Worm (Caenorhabditis elegans) whole organism, young adult: Measurements from ENCODE around the gene flp-10.
A peak's percentile ranks its signal among the peaks of the same experiment; 100 is the strongest.

Experiments used
- B0261.1 ChIP-seq: sonication (generic microtip); optimal IDR thresholded peaks from 2 replicates; lab custom pipeline; 2016; ENCODE audit warnings: mild to moderate bottlenecking, missing genetic modification characterization, moderate library complexity, missing compliant biosample characterization
- D2030.7 ChIP-seq: fragments of 200-800 bp; sonication (Bioruptor generic); IDR thresholded peaks from 2 replicates; pipeline ENCODE4 v1.3.6; 2022; ENCODE audit warnings: missing genetic modification reagents, missing genetic modification characterization, missing compliant biosample characterization
- F10E7.11 ChIP-seq: sonication (generic microtip); optimal IDR thresholded peaks from 2 replicates; lab custom pipeline; 2017; ENCODE audit warnings: mild to moderate bottlenecking, missing genetic modification characterization, moderate library complexity, missing compliant biosample characterization
- F33H1.4 ChIP-seq: fragments of 200-800 bp; sonication (Bioruptor generic); IDR thresholded peaks from 2 replicates; pipeline ENCODE4 v1.3.6; 2022; ENCODE audit warnings: missing genetic modification reagents, missing genetic modification characterization, missing compliant biosample characterization
- F52B5.7 ChIP-seq: sonication (generic microtip); optimal IDR thresholded peaks from 2 replicates; lab custom pipeline; 2016; ENCODE audit warnings: mild to moderate bottlenecking, missing genetic modification characterization, missing compliant biosample characterization
- F57C9.4 ChIP-seq: sonication (generic microtip); optimal IDR thresholded peaks from 2 replicates; lab custom pipeline; 2017; ENCODE audit warnings: mild to moderate bottlenecking, missing genetic modification characterization, missing compliant biosample characterization
- T07F8.4 ChIP-seq: sonication (generic microtip); optimal IDR thresholded peaks from 2 replicates; lab custom pipeline; 2016; ENCODE audit warnings: mild to moderate bottlenecking, missing genetic modification characterization, moderate library complexity, missing compliant biosample characterization
- Y56A3A.18 ChIP-seq: fragments of 200-800 bp; sonication (Bioruptor generic); IDR thresholded peaks from 2 replicates; pipeline ENCODE4 v1.3.6; 2022; ENCODE audit warnings: missing genetic modification reagents, missing genetic modification characterization, missing compliant biosample characterization
- akir-1 ChIP-seq: fragments of 200-800 bp; sonication (Bioruptor generic); optimal IDR thresholded peaks from 2 replicates; lab custom pipeline; 2018; ENCODE audit warnings: mild to moderate bottlenecking, missing genetic modification characterization, moderate library complexity, missing compliant biosample characterization
- ama-1 ChIP-seq, 3 experiments: fragments of 150-350 bp in 1 of 3; sonication (generic microtip) in 2 of 3; optimal IDR thresholded peaks; 2 replicates each; lab custom pipeline; 2014 to 2018; ENCODE audit warnings: missing biosample characterization in 2 of 3, missing genetic modification characterization in 2 of 3, missing genetic modification reagents in 2 of 3
- atf-7 ChIP-seq: sonication (generic microtip); optimal IDR thresholded peaks from 2 replicates; lab custom pipeline; 2017; ENCODE audit warnings: mild to moderate bottlenecking, missing genetic modification characterization, missing compliant biosample characterization
- athp-1 ChIP-seq: sonication (generic microtip); optimal IDR thresholded peaks from 2 replicates; lab custom pipeline; 2017; ENCODE audit warnings: mild to moderate bottlenecking, missing genetic modification characterization, missing compliant biosample characterization
- bed-2 ChIP-seq: fragments of 200-800 bp; sonication (Bioruptor generic); IDR thresholded peaks from 2 replicates; pipeline ENCODE4 v1.3.6; 2022; ENCODE audit warnings: missing genetic modification reagents, missing genetic modification characterization, missing compliant biosample characterization
- cebp-1 ChIP-seq, 2 experiments: fragments of 200-800 bp in 1 of 2; sonication (Bioruptor generic) in 1 of 2; sonication (generic microtip) in 1 of 2; IDR thresholded peaks in 1 of 2; optimal IDR thresholded peaks in 1 of 2; 2 replicates each; pipeline versions ENCODE4 v1.3.6 to Lab custom; 2017 to 2022; ENCODE audit warnings: missing compliant biosample characterization in 2 of 2, missing genetic modification characterization in 2 of 2, mild to moderate bottlenecking in 1 of 2, missing genetic modification reagents in 1 of 2, moderate library complexity in 1 of 2
- ceh-100 ChIP-seq: fragments of 200-800 bp; sonication (Bioruptor generic); IDR thresholded peaks from 2 replicates; pipeline ENCODE4 v1.3.6; 2022; ENCODE audit warnings: missing genetic modification reagents, missing genetic modification characterization, missing compliant biosample characterization
- ceh-27 ChIP-seq: fragments of 200-800 bp; sonication (Bioruptor generic); optimal IDR thresholded peaks from 2 replicates; lab custom pipeline; 2018; ENCODE audit warnings: mild to moderate bottlenecking, missing genetic modification characterization, moderate library complexity, missing compliant biosample characterization
- chd-7 ChIP-seq: sonication (generic microtip); optimal IDR thresholded peaks from 2 replicates; lab custom pipeline; 2016; ENCODE audit warnings: mild to moderate bottlenecking, missing genetic modification characterization, moderate library complexity, missing compliant biosample characterization
- efl-1 ChIP-seq: fragments of 150-350 bp; optimal IDR thresholded peaks from 2 replicates; lab custom pipeline; 2014; ENCODE audit warnings: missing biosample characterization, missing genetic modification reagents, missing genetic modification characterization
- egl-44 ChIP-seq: fragments of 200-800 bp; sonication (Bioruptor generic); IDR thresholded peaks from 2 replicates; pipeline ENCODE4 v1.3.6; 2022; ENCODE audit warnings: missing genetic modification reagents, missing genetic modification characterization, missing compliant biosample characterization
- egrh-3 ChIP-seq: fragments of 200-800 bp; sonication (Bioruptor generic); IDR thresholded peaks from 2 replicates; pipeline ENCODE4 v1.3.6; 2022; ENCODE audit warnings: missing genetic modification reagents, missing genetic modification characterization, missing compliant biosample characterization
- ets-4 ChIP-seq: fragments of 200-800 bp; sonication (Bioruptor generic); optimal IDR thresholded peaks from 2 replicates; lab custom pipeline; 2018; ENCODE audit warnings: mild to moderate bottlenecking, missing genetic modification characterization, missing compliant biosample characterization
- fkh-3 ChIP-seq: sonication (generic microtip); optimal IDR thresholded peaks from 2 replicates; lab custom pipeline; 2016; ENCODE audit warnings: mild to moderate bottlenecking, missing genetic modification characterization, missing compliant biosample characterization
- hmg-20 ChIP-seq: fragments of 200-800 bp; sonication (Bioruptor generic); IDR thresholded peaks from 2 replicates; pipeline ENCODE4 v1.3.6; 2022; ENCODE audit warnings: missing genetic modification reagents, missing genetic modification characterization, missing compliant biosample characterization
- let-607 ChIP-seq, 2 experiments: fragments of 200-800 bp in 1 of 2; sonication (Bioruptor generic) in 1 of 2; sonication (generic microtip) in 1 of 2; optimal IDR thresholded peaks; 2 replicates each; lab custom pipeline; 2016 to 2018; ENCODE audit warnings: mild to moderate bottlenecking in 2 of 2, missing compliant biosample characterization in 2 of 2, missing genetic modification characterization in 2 of 2, moderate library complexity in 2 of 2, missing genotype in 1 of 2
- lin-26 ChIP-seq: fragments of 200-800 bp; sonication (Bioruptor generic); IDR thresholded peaks from 2 replicates; pipeline ENCODE4 v1.3.6; 2022; ENCODE audit warnings: missing genetic modification reagents, missing genetic modification characterization, missing compliant biosample characterization
- lsl-1 ChIP-seq: fragments of 200-800 bp; sonication (Bioruptor generic); optimal IDR thresholded peaks from 2 replicates; lab custom pipeline; 2018; ENCODE audit warnings: mild to moderate bottlenecking, missing genetic modification characterization, moderate library complexity, missing compliant biosample characterization
- madf-8 ChIP-seq: fragments of 200-800 bp; sonication (Bioruptor generic); conservative IDR thresholded peaks from 2 replicates; pipeline ENCODE4 v1.3.6; 2022; ENCODE audit warnings: missing genetic modification reagents, missing genetic modification characterization, missing compliant biosample characterization
- mes-4 ChIP-seq: sonication (generic microtip); optimal IDR thresholded peaks from 2 replicates; lab custom pipeline; 2016; ENCODE audit warnings: missing genotype, missing genetic modification characterization, missing compliant biosample characterization
- nhr-120 ChIP-seq: fragments of 200-800 bp; sonication (Bioruptor generic); IDR thresholded peaks from 2 replicates; pipeline ENCODE4 v1.3.6; 2022; ENCODE audit warnings: missing genetic modification characterization, missing compliant biosample characterization
- nhr-179 ChIP-seq: sonication (generic microtip); optimal IDR thresholded peaks from 2 replicates; lab custom pipeline; 2016; ENCODE audit warnings: mild to moderate bottlenecking, missing genetic modification characterization, missing compliant biosample characterization
- nhr-90 ChIP-seq: sonication (generic microtip); optimal IDR thresholded peaks from 2 replicates; lab custom pipeline; 2016; ENCODE audit warnings: missing genotype, mild to moderate bottlenecking, missing genetic modification characterization, missing compliant biosample characterization
- pbrm-1 ChIP-seq: fragments of 200-800 bp; sonication (Bioruptor generic); IDR thresholded peaks from 2 replicates; pipeline ENCODE4 v1.3.6; 2022; ENCODE audit warnings: missing genetic modification reagents, missing genetic modification characterization, missing compliant biosample characterization
- rcor-1 ChIP-seq: fragments of 200-800 bp; sonication (Bioruptor generic); IDR thresholded peaks from 2 replicates; pipeline ENCODE4 v1.3.6; 2022; ENCODE audit warnings: missing genetic modification reagents, missing genetic modification characterization, missing compliant biosample characterization
- rec-8 ChIP-seq, 2 experiments: sonication (generic microtip); optimal IDR thresholded peaks; 2 replicates each; lab custom pipeline; 2016; ENCODE audit warnings: mild to moderate bottlenecking in 2 of 2, missing genetic modification characterization in 2 of 2, missing genetic modification reagents in 2 of 2, missing genotype in 2 of 2, missing biosample characterization in 1 of 2, missing compliant biosample characterization in 1 of 2, moderate library complexity in 1 of 2
- repo-1 ChIP-seq: sonication (generic microtip); optimal IDR thresholded peaks from 2 replicates; lab custom pipeline; 2017; ENCODE audit warnings: mild to moderate bottlenecking, missing genetic modification characterization, missing compliant biosample characterization
- snpc-1.3 ChIP-seq: sonication (generic microtip); optimal IDR thresholded peaks from 2 replicates; lab custom pipeline; 2017; ENCODE audit warnings: missing genetic modification characterization, mild to moderate bottlenecking, missing compliant biosample characterization, antibody characterized with exemption, moderate library complexity, missing genotype, missing genetic modification reagents; ENCODE audit not compliant: insufficient read depth
- snpc-3.4 ChIP-seq: sonication (generic microtip); optimal IDR thresholded peaks from 2 replicates; lab custom pipeline; 2017; ENCODE audit warnings: missing genetic modification characterization, mild to moderate bottlenecking, missing compliant biosample characterization, antibody characterized with exemption, moderate library complexity, missing genotype, missing genetic modification reagents
- sptf-2 ChIP-seq: fragments of 200-800 bp; sonication (Bioruptor generic); optimal IDR thresholded peaks from 2 replicates; lab custom pipeline; 2018; ENCODE audit warnings: mild to moderate bottlenecking, missing genetic modification characterization, missing compliant biosample characterization
- tbp1 ChIP-seq: fragments of 200-800 bp; sonication (Bioruptor generic); optimal IDR thresholded peaks from 2 replicates; lab custom pipeline; 2018; ENCODE audit warnings: mild to moderate bottlenecking, missing genetic modification characterization, missing compliant biosample characterization
- unc-130 ChIP-seq: sonication (generic microtip); optimal IDR thresholded peaks from 2 replicates; lab custom pipeline; 2016; ENCODE audit warnings: missing genetic modification reagents, missing genetic modification characterization, missing compliant biosample characterization
- unc-62 ChIP-seq: fragments of 150-350 bp; optimal IDR thresholded peaks from 2 replicates; lab custom pipeline; 2014; ENCODE audit warnings: missing biosample characterization, missing genetic modification reagents, missing genetic modification characterization
- zfh-2 ChIP-seq: fragments of 200-800 bp; sonication (Bioruptor generic); conservative IDR thresholded peaks from 2 replicates; pipeline ENCODE4 v1.3.6; 2022; ENCODE audit warnings: missing genetic modification reagents, missing genetic modification characterization, missing compliant biosample characterization
- zim-3 ChIP-seq: sonication (generic microtip); optimal IDR thresholded peaks from 2 replicates; lab custom pipeline; 2017; ENCODE audit warnings: mild to moderate bottlenecking, missing genetic modification characterization, moderate library complexity, missing compliant biosample characterization
- ztf-18 ChIP-seq: sonication (generic microtip); optimal IDR thresholded peaks from 2 replicates; lab custom pipeline; 2016; ENCODE audit warnings: missing genotype, mild to moderate bottlenecking, missing genetic modification characterization, missing compliant biosample characterization
- ztf-25 ChIP-seq: fragments of 200-800 bp; sonication (Bioruptor generic); IDR thresholded peaks from 2 replicates; pipeline ENCODE4 v1.3.6; 2022; ENCODE audit warnings: missing genetic modification reagents, missing genetic modification characterization, missing compliant biosample characterization
- ztf-26 ChIP-seq: sonication (generic microtip); optimal IDR thresholded peaks from 2 replicates; lab custom pipeline; 2017; ENCODE audit warnings: missing genetic modification characterization, missing compliant biosample characterization
- ztf-3 ChIP-seq: fragments of 200-800 bp; sonication (Bioruptor generic); optimal IDR thresholded peaks from 2 replicates; lab custom pipeline; 2018; ENCODE audit warnings: mild to moderate bottlenecking, missing genetic modification characterization, missing compliant biosample characterization
- ztf-6 ChIP-seq: fragments of 200-800 bp; sonication (Bioruptor generic); IDR thresholded peaks from 2 replicates; pipeline ENCODE4 v1.3.6; 2022; ENCODE audit warnings: missing genetic modification reagents, missing genetic modification characterization, missing compliant biosample characterization

flp-10 gene

DNA sequence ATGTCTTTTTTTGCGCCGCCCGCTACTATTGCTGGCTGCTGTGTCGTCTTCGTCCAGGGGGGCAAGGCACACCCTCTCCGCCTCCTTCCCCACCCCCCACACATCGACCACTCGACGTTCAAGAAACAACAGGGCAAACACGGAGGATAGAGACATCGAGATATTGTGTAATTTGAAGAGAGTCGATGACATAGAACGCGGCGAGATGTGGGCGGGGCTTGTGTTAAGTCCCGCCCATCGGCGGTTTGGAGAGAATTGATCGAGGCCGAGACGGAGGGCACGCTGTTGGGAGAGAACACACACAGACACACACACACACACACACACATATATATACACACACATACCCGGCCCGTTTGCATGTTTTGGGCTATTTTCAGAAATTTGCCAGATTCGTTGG, 23.1 kb upstream of the flp-10 start (continued):
- no peak for TF ChIP-seq nhr-120
- TF ChIP-seq pbrm-1 (GFP tag; lab: Robert Waterston, UW) = peak; percentile 55
- TF ChIP-seq unc-130 (GFP tag; lab: Kevin White, UChicago) = no peak
- TF ChIP-seq ztf-26 (tag; lab: Kevin White, UChicago) = peak; percentile 69
- peak; percentile 67 for TF ChIP-seq chd-7 (tag; lab: Kevin White, UChicago)
- peak; percentile 33 for TF ChIP-seq atf-7 (tag; lab: Kevin White, UChicago)
- TF ChIP-seq snpc-1.3 (tag; lab: Kevin White, UChicago) = no peak
- TF ChIP-seq F10E7.11 (tag; lab: Kevin White, UChicago) = peak; percentile 6
- peak in 1 of 2 experiments; percentile 38 for TF ChIP-seq let-607 (tag; optimal IDR thresholded peaks at IDR 0.05; lab: Kevin White, UChicago)
- TF ChIP-seq rec-8 (tag; optimal IDR thresholded peaks at IDR 0.05; lab: Kevin White, UChicago) = no peak
- TF ChIP-seq zim-3 = no peak
- TF ChIP-seq egrh-3 (GFP tag; lab: Robert Waterston, UW) = peak; percentile 75
- TF ChIP-seq ztf-6 (GFP tag; lab: Robert Waterston, UW) = no peak
- TF ChIP-seq Y56A3A.18 (GFP tag; lab: Robert Waterston, UW) = peak; percentile 59; the same call in 1 of the 2 replicates
- TF ChIP-seq cebp-1 (GFP tag; IDR thresholded peaks at IDR 0.05; lab: Robert Waterston, UW) = no peak
- peak; percentile 77 for TF ChIP-seq cebp-1 (tag; optimal IDR thresholded peaks at IDR 0.05; lab: Kevin White, UChicago)
- peak; percentile 71 for TF ChIP-seq repo-1 (tag; lab: Kevin White, UChicago)
- TF ChIP-seq B0261.1 (tag; lab: Kevin White, UChicago) = no peak
- TF ChIP-seq mes-4 (tag; lab: Kevin White, UChicago) = no peak
- no peak for TF ChIP-seq bed-2 (GFP tag; lab: Robert Waterston, UW)
- TF ChIP-seq D2030.7 = no peak
- TF ChIP-seq efl-1 (GFP tag; lab: Kevin White, UChicago) = no peak
- TF ChIP-seq egl-44 (GFP tag; lab: Robert Waterston, UW) = 0 out of 2 replicates have a peak, but pooled peaks have one; percentile 21
- TF ChIP-seq ceh-27 = peak; percentile 82
- TF ChIP-seq akir-1 = no peak
- TF ChIP-seq F52B5.7 (tag; lab: Kevin White, UChicago) = peak; percentile 78
- peak; percentile 30 for TF ChIP-seq tbp1 (GFP tag; lab: Kevin White, UChicago)
- TF ChIP-seq zfh-2 (GFP tag; lab: Robert Waterston, UW) = peak; percentile 97
- no peak for TF ChIP-seq ama-1 (optimal IDR thresholded peaks at IDR 0.05; lab: Kevin White, UChicago)
- TF ChIP-seq ama-1 (GFP tag; optimal IDR thresholded peaks at IDR 0.05; lab: Kevin White, UChicago) = no peak
- TF ChIP-seq sptf-2 (GFP tag; lab: Kevin White, UChicago) = no peak
- no peak for TF ChIP-seq hmg-20 (GFP tag; lab: Robert Waterston, UW)
- TF ChIP-seq snpc-3.4 (tag; lab: Kevin White, UChicago) = no peak
- no peak for TF ChIP-seq fkh-3
- peak; percentile 66 for TF ChIP-seq nhr-90 (tag; lab: Kevin White, UChicago)
- no peak for TF ChIP-seq nhr-179 (tag; lab: Kevin White, UChicago)
- no peak for TF ChIP-seq F57C9.4 (tag; lab: Kevin White, UChicago)
- TF ChIP-seq F33H1.4 (GFP tag; lab: Robert Waterston, UW) = no peak
- peak; percentile 39 for TF ChIP-seq ztf-18 (tag; lab: Kevin White, UChicago)
- TF ChIP-seq ztf-25 (GFP tag; lab: Robert Waterston, UW) = no peak
- no peak for TF ChIP-seq lsl-1 (GFP tag; lab: Kevin White, UChicago)
- no peak for TF ChIP-seq unc-62 (GFP tag; lab: Kevin White, UChicago)
- TF ChIP-seq madf-8 (GFP tag; lab: Robert Waterston, UW) = no peak
- no peak for TF ChIP-seq T07F8.4 (tag; lab: Kevin White, UChicago)
- no peak for TF ChIP-seq ets-4 (GFP tag; lab: Kevin White, UChicago)
- TF ChIP-seq lin-26 (GFP tag; lab: Robert Waterston, UW) = peak; percentile 22; the same call in 1 of the 2 replicates
- TF ChIP-seq athp-1 (tag; lab: Kevin White, UChicago) = no peak
- no peak; the same call in 1 of the 2 replicates for TF ChIP-seq rcor-1 (GFP tag; lab: Robert Waterston, UW)
- no peak for TF ChIP-seq ztf-3 (GFP tag; lab: Kevin White, UChicago)
- TF ChIP-seq ceh-100 = peak; percentile 57
